Worm (Caenorhabditis elegans) whole organism, midembryonic: ENCODE results near the gene asp-12.
A peak's percentile ranks its signal among the peaks of the same experiment; 100 is the strongest.

ENCODE experiments used
- T22C8.4 ChIP-seq: fragments of 200-800 bp; sonication (Bioruptor generic); IDR thresholded peaks from 2 replicates; pipeline ENCODE4 v1.3.6; 2022; ENCODE audit warnings: missing genetic modification characterization, missing compliant biosample characterization
- cog-1 ChIP-seq: sonication (generic microtip); optimal IDR thresholded peaks from 2 replicates; lab custom pipeline; 2016; ENCODE audit warnings: missing genetic modification characterization, missing compliant biosample characterization
- flt-1 ChIP-seq: fragments of 200-800 bp; sonication (Bioruptor generic); IDR thresholded peaks from 2 replicates; pipeline ENCODE4 v1.3.6; 2022; ENCODE audit warnings: missing genetic modification characterization, missing compliant biosample characterization
- klf-2 ChIP-seq: fragments of 200-800 bp; sonication (Bioruptor generic); conservative IDR thresholded peaks from 2 replicates; pipeline ENCODE4 v1.3.6; 2022; ENCODE audit warnings: missing genetic modification reagents, missing genetic modification characterization, missing compliant biosample characterization
- ref-1 ChIP-seq: fragments of 200-800 bp; sonication (Bioruptor generic); conservative IDR thresholded peaks from 2 replicates; pipeline ENCODE4 v1.3.6; 2022; ENCODE audit warnings: missing genetic modification reagents, missing genetic modification characterization, missing compliant biosample characterization
- tab-1 ChIP-seq: fragments of 200-800 bp; sonication (Bioruptor generic); IDR thresholded peaks from 2 replicates; pipeline ENCODE4 v1.3.6; 2022; ENCODE audit warnings: missing genetic modification characterization, missing compliant biosample characterization
- ztf-23 ChIP-seq: fragments of 200-800 bp; sonication (Bioruptor generic); IDR thresholded peaks from 2 replicates; pipeline ENCODE4 v1.3.6; 2022; ENCODE audit warnings: missing genetic modification reagents, missing genetic modification characterization, missing compliant biosample characterization

- TF ChIP-seq flt-1 (GFP tag; lab: Robert Waterston, UW) (0 out of 2 replicates have a peak, but pooled peaks have one; percentile 40), T22C8.4 (GFP tag; lab: Robert Waterston, UW) (no peak), ref-1 (no peak), ztf-23 (GFP tag; lab: Robert Waterston, UW) (no peak), cog-1 (no peak), tab-1 (GFP tag; lab: Robert Waterston, UW) (no peak), klf-2 (GFP tag; lab: Robert Waterston, UW) (no peak)
These were observed 32.0 kb downstream of the asp-12 start, which contains the start of gene W02D7.6 for ce11 chrV:8300935-8301535.
